Worm (Caenorhabditis elegans) whole organism, late embryonic: Measurements from ENCODE around the gene clec-168.

Experiments
- C08G9.2 ChIP-seq: sonication (generic microtip); optimal IDR thresholded peaks from 2 replicates; lab custom pipeline; 2016; ENCODE audit warnings: mild to moderate bottlenecking, missing genetic modification characterization, moderate library complexity, missing compliant biosample characterization
- Y22D7AL.16 ChIP-seq: sonication (generic microtip); optimal IDR thresholded peaks from 2 replicates; lab custom pipeline; 2016; ENCODE audit warnings: missing genetic modification characterization, missing compliant biosample characterization
- ahr-1 ChIP-seq: sonication (generic microtip); optimal IDR thresholded peaks from 2 replicates; lab custom pipeline; 2016; ENCODE audit warnings: missing genetic modification characterization, missing compliant biosample characterization
- ama-1 ChIP-seq: fragments of 150-350 bp; optimal IDR thresholded peaks from 2 replicates; lab custom pipeline; 2014
- ceh-14 ChIP-seq: sonication (generic microtip); optimal IDR thresholded peaks from 2 replicates; lab custom pipeline; 2016; ENCODE audit warnings: missing genotype, missing genetic modification characterization, missing compliant biosample characterization
- ceh-18 ChIP-seq: sonication (generic microtip); optimal IDR thresholded peaks from 2 replicates; lab custom pipeline; 2016; ENCODE audit warnings: missing genetic modification characterization, missing compliant biosample characterization
- ceh-22 ChIP-seq: sonication (generic microtip); optimal IDR thresholded peaks from 2 replicates; lab custom pipeline; 2017; ENCODE audit warnings: missing biosample characterization, missing genetic modification characterization
- ceh-34 ChIP-seq: sonication (generic microtip); optimal IDR thresholded peaks from 2 replicates; lab custom pipeline; 2016; ENCODE audit warnings: mild to moderate bottlenecking, missing genetic modification characterization, missing compliant biosample characterization
- ceh-48 ChIP-seq: sonication (generic microtip); optimal IDR thresholded peaks from 2 replicates; lab custom pipeline; 2016; ENCODE audit warnings: missing genetic modification characterization, inconsistent platforms, missing compliant biosample characterization
- dmd-4 ChIP-seq: sonication (generic microtip); optimal IDR thresholded peaks from 2 replicates; lab custom pipeline; 2016; ENCODE audit warnings: borderline replicate concordance, missing genetic modification characterization, missing compliant biosample characterization
- ets-4 ChIP-seq: sonication (generic microtip); optimal IDR thresholded peaks from 2 replicates; lab custom pipeline; 2016; ENCODE audit warnings: missing genetic modification characterization, missing compliant biosample characterization
- eyg-1 ChIP-seq: sonication (generic microtip); optimal IDR thresholded peaks from 2 replicates; lab custom pipeline; 2016; ENCODE audit warnings: missing genotype, missing genetic modification characterization, missing compliant biosample characterization
- fkh-10 ChIP-seq: fragments of 150-350 bp; optimal IDR thresholded peaks from 2 replicates; lab custom pipeline; 2014; ENCODE audit warnings: missing biosample characterization, missing genetic modification reagents, missing genetic modification characterization
- gmeb-2 ChIP-seq: sonication (generic microtip); optimal IDR thresholded peaks from 2 replicates; lab custom pipeline; 2016; ENCODE audit warnings: missing genetic modification characterization, inconsistent platforms, missing compliant biosample characterization
- hlh-13 ChIP-seq: fragments of 200-800 bp; sonication (Bioruptor generic); optimal IDR thresholded peaks from 2 replicates; lab custom pipeline; 2018; ENCODE audit warnings: mild to moderate bottlenecking, missing genetic modification characterization, missing compliant biosample characterization
- hlh-15 ChIP-seq: sonication (generic microtip); optimal IDR thresholded peaks from 2 replicates; lab custom pipeline; 2016; ENCODE audit warnings: missing genetic modification characterization, missing compliant biosample characterization
- hlh-30 ChIP-seq: sonication (generic microtip); optimal IDR thresholded peaks from 2 replicates; lab custom pipeline; 2017; ENCODE audit warnings: antibody characterized with exemption, missing genetic modification characterization, missing compliant biosample characterization; ENCODE audit not compliant: insufficient read depth
- hlh-8 ChIP-seq: sonication (generic microtip); optimal IDR thresholded peaks from 2 replicates; lab custom pipeline; 2016; ENCODE audit warnings: missing genotype, missing genetic modification characterization, missing compliant biosample characterization
- lim-6 ChIP-seq: sonication (generic microtip); optimal IDR thresholded peaks from 2 replicates; lab custom pipeline; 2016; ENCODE audit warnings: missing genetic modification characterization, missing compliant biosample characterization
- lin-11 ChIP-seq: fragments of 200-800 bp; sonication (Bioruptor generic); optimal IDR thresholded peaks from 2 replicates; lab custom pipeline; 2018; ENCODE audit warnings: mild to moderate bottlenecking, missing genetic modification characterization, missing compliant biosample characterization
- mec-3 ChIP-seq: sonication (generic microtip); optimal IDR thresholded peaks from 2 replicates; lab custom pipeline; 2016; ENCODE audit warnings: borderline replicate concordance, missing genetic modification characterization, missing compliant biosample characterization
- nfya-1 ChIP-seq: sonication (generic microtip); optimal IDR thresholded peaks from 2 replicates; lab custom pipeline; 2017; ENCODE audit warnings: missing genetic modification characterization, mild to moderate bottlenecking, missing compliant biosample characterization, antibody characterized with exemption, moderate library complexity
- pag-3 ChIP-seq: sonication (generic microtip); optimal IDR thresholded peaks from 2 replicates; lab custom pipeline; 2016; ENCODE audit warnings: missing compliant biosample characterization, missing genetic modification characterization, borderline replicate concordance
- pat-9 ChIP-seq: fragments of 200-800 bp; sonication (Bioruptor generic); optimal IDR thresholded peaks from 2 replicates; lab custom pipeline; 2018; ENCODE audit warnings: mild to moderate bottlenecking, missing genetic modification characterization, moderate library complexity, missing compliant biosample characterization
- pha-2 ChIP-seq: sonication (generic microtip); optimal IDR thresholded peaks from 2 replicates; lab custom pipeline; 2017; ENCODE audit warnings: mild to moderate bottlenecking, missing genetic modification characterization, missing compliant biosample characterization
- ref-2 ChIP-seq: sonication (generic microtip); optimal IDR thresholded peaks from 2 replicates; lab custom pipeline; 2016; ENCODE audit warnings: missing genetic modification characterization, missing compliant biosample characterization
- sdc-2 ChIP-seq: sonication (generic microtip); optimal IDR thresholded peaks from 2 replicates; lab custom pipeline; 2016; ENCODE audit warnings: missing genotype, missing genetic modification characterization, missing compliant biosample characterization
- sox-2 ChIP-seq: fragments of 200-800 bp; sonication (Bioruptor generic); IDR thresholded peaks from 2 replicates; pipeline ENCODE4 v1.3.6; 2022; ENCODE audit warnings: missing genetic modification reagents, missing genetic modification characterization, missing compliant biosample characterization
- syd-9 ChIP-seq: sonication (generic microtip); optimal IDR thresholded peaks from 2 replicates; lab custom pipeline; 2016; ENCODE audit warnings: mild to moderate bottlenecking, missing genetic modification characterization, moderate library complexity, missing compliant biosample characterization
- tbx-7 ChIP-seq: sonication (generic microtip); optimal IDR thresholded peaks from 2 replicates; lab custom pipeline; 2016; ENCODE audit warnings: missing genotype, missing genetic modification characterization, missing compliant biosample characterization
- ttx-3 ChIP-seq: sonication (generic microtip); optimal IDR thresholded peaks from 2 replicates; lab custom pipeline; 2016; ENCODE audit warnings: missing genetic modification reagents, missing genetic modification characterization, missing compliant biosample characterization
- unc-3 ChIP-seq, 2 experiments: fragments of 200-800 bp in 1 of 2; sonication (Bioruptor generic) in 1 of 2; sonication (generic microtip) in 1 of 2; conservative IDR thresholded peaks in 1 of 2; optimal IDR thresholded peaks in 1 of 2; 2 replicates each; pipeline versions ENCODE4 v1.3.6 to Lab custom; 2016 to 2022; ENCODE audit warnings: missing compliant biosample characterization in 2 of 2, missing genetic modification characterization in 2 of 2, missing genetic modification reagents in 1 of 2
- unc-42 ChIP-seq: sonication (generic microtip); optimal IDR thresholded peaks from 2 replicates; lab custom pipeline; 2016; ENCODE audit warnings: missing genotype, missing genetic modification characterization, missing compliant biosample characterization
- unc-55 ChIP-seq: sonication (generic microtip); optimal IDR thresholded peaks from 2 replicates; lab custom pipeline; 2017; ENCODE audit warnings: missing biosample characterization, missing genetic modification reagents, missing genetic modification characterization
- ztf-16 ChIP-seq: sonication (generic microtip); optimal IDR thresholded peaks from 2 replicates; lab custom pipeline; 2017; ENCODE audit warnings: missing genetic modification characterization, missing compliant biosample characterization

The clec-168 gene

ce11 chrIV:1274583-1274982 is 17.8 kb downstream of the clec-168 start, which contains the start of gene C09E9.1 (continued):
- no peak for TF ChIP-seq eyg-1 (tag; lab: Kevin White, UChicago)
- TF ChIP-seq hlh-8 (tag; lab: Kevin White, UChicago) = no peak
- no peak for TF ChIP-seq ets-4 (tag; lab: Kevin White, UChicago)
- TF ChIP-seq syd-9 (tag; lab: Kevin White, UChicago) = no peak
- TF ChIP-seq sox-2 = no peak
- TF ChIP-seq lim-6 (tag; lab: Kevin White, UChicago) = no peak

ce11 chrIV:1275910-1276309 is 19.1 kb downstream of the clec-168 start:
- no peak for TF ChIP-seq fkh-10 (GFP tag; lab: Kevin White, UChicago)
- no peak for TF ChIP-seq unc-3 (GFP tag; conservative IDR thresholded peaks at IDR 0.05; lab: Robert Waterston, UW)
- no peak for TF ChIP-seq unc-3 (tag; optimal IDR thresholded peaks at IDR 0.05; lab: Kevin White, UChicago)
- no peak for TF ChIP-seq nfya-1 (tag; lab: Kevin White, UChicago)
- TF ChIP-seq C08G9.2 (tag; lab: Kevin White, UChicago) = no peak
- TF ChIP-seq ceh-48 (tag; lab: Kevin White, UChicago) = no peak
- no peak for TF ChIP-seq hlh-13 (GFP tag; lab: Kevin White, UChicago)
- TF ChIP-seq ets-4 (tag; lab: Kevin White, UChicago) = no peak
- no peak for TF ChIP-seq gmeb-2
- no peak for TF ChIP-seq dmd-4 (tag; lab: Kevin White, UChicago)
- TF ChIP-seq sdc-2 (tag; lab: Kevin White, UChicago) = no peak
- TF ChIP-seq Y22D7AL.16 (tag; lab: Kevin White, UChicago) = no peak
- TF ChIP-seq pat-9 = no peak
- no peak for TF ChIP-seq pha-2 (tag; lab: Kevin White, UChicago)

ce11 chrIV:1277067-1277466 is 20.3 kb downstream of the clec-168 start:
- TF ChIP-seq C08G9.2 (tag; lab: Kevin White, UChicago) (no peak), nfya-1 (tag; lab: Kevin White, UChicago) (no peak), tbx-7 (tag; lab: Kevin White, UChicago) (no peak), pat-9 (no peak), ahr-1 (tag; lab: Kevin White, UChicago) (no peak), ztf-16 (tag; lab: Kevin White, UChicago) (no peak), hlh-15 (tag; lab: Kevin White, UChicago) (no peak), ceh-22 (no peak), ama-1 (lab: Kevin White, UChicago) (no peak)
- TF ChIP-seq, all 69 proteins: peak for 0

- TF ChIP-seq ceh-14 (peak; percentile 17), ttx-3 (tag; lab: Kevin White, UChicago) (no peak)
These were observed 22.2 kb downstream of the clec-168 start for ce11 chrIV:1278945-1279344.

- TF ChIP-seq ceh-48 (tag; lab: Kevin White, UChicago) (no peak), lin-11 (tag; lab: Kevin White, UChicago) (no peak), hlh-8 (tag; lab: Kevin White, UChicago) (no peak), pat-9 (no peak), ref-2 (tag; lab: Kevin White, UChicago) (no peak), ceh-34 (tag; lab: Kevin White, UChicago) (no peak), unc-55 (GFP tag; lab: Kevin White, UChicago) (no peak), ceh-18 (tag; lab: Kevin White, UChicago) (no peak), unc-42 (tag; lab: Kevin White, UChicago) (no peak), hlh-30 (tag; lab: Kevin White, UChicago) (no peak), pag-3 (tag; lab: Kevin White, UChicago) (no peak), mec-3 (tag; lab: Kevin White, UChicago) (no peak)
These were observed 28.1 kb downstream of the clec-168 start for ce11 chrIV:1284877-1285276.
